Worm (Caenorhabditis elegans) whole organism, L2 larva: ENCODE measurements around the gene F14D7.12.

ENCODE experiments used
- ama-1 ChIP-seq: fragments of 150-350 bp; optimal IDR thresholded peaks from 2 replicates; lab custom pipeline; 2018; ENCODE audit warnings: inconsistent platforms
- fos-1 ChIP-seq: fragments of 150-350 bp; optimal IDR thresholded peaks from 2 replicates; lab custom pipeline; 2014; ENCODE audit warnings: missing biosample characterization, missing genetic modification characterization
- lin-13 ChIP-seq: fragments of 150-350 bp; optimal IDR thresholded peaks from 2 replicates; lab custom pipeline; 2014; ENCODE audit warnings: missing biosample characterization, missing genetic modification reagents, missing genetic modification characterization
- mab-5 ChIP-seq: fragments of 150-350 bp; optimal IDR thresholded peaks from 2 replicates; lab custom pipeline; 2014; ENCODE audit warnings: missing biosample characterization, missing genetic modification characterization
- sem-4 ChIP-seq: fragments of 150-350 bp; optimal IDR thresholded peaks from 2 replicates; lab custom pipeline; 2014; ENCODE audit warnings: missing biosample characterization, missing genetic modification reagents, missing genetic modification characterization
- sma-9 ChIP-seq, 2 experiments: fragments of 150-350 bp in 1 of 2; sonication (generic microtip) in 1 of 2; optimal IDR thresholded peaks; 2 replicates each; lab custom pipeline; 2014 to 2016; ENCODE audit warnings: missing genetic modification characterization in 2 of 2, mild to moderate bottlenecking in 1 of 2, missing biosample characterization in 1 of 2, missing compliant biosample characterization in 1 of 2, missing genetic modification reagents in 1 of 2, moderate library complexity in 1 of 2
- snpc-4 ChIP-seq: fragments of 150-350 bp; optimal IDR thresholded peaks from 2 replicates; lab custom pipeline; 2014; ENCODE audit warnings: missing biosample characterization, missing genetic modification characterization
- unc-62 ChIP-seq: fragments of 150-350 bp; optimal IDR thresholded peaks from 2 replicates; lab custom pipeline; 2014; ENCODE audit warnings: missing biosample characterization, missing genetic modification reagents, missing genetic modification characterization
- ztf-11 ChIP-seq: sonication (generic microtip); optimal IDR thresholded peaks from 2 replicates; lab custom pipeline; 2017; ENCODE audit warnings: missing biosample characterization, missing genetic modification characterization

- TF ChIP-seq sma-9 (GFP tag; optimal IDR thresholded peaks at IDR 0.05; lab: Kevin White, UChicago) (no peak), sma-9 (tag; optimal IDR thresholded peaks at IDR 0.05; lab: Kevin White, UChicago) (no peak), fos-1 (tag; lab: Kevin White, UChicago) (no peak), sem-4 (tag; lab: Kevin White, UChicago) (no peak), lin-13 (GFP tag; lab: Kevin White, UChicago) (no peak), ztf-11 (tag; lab: Kevin White, UChicago) (no peak), snpc-4 (no peak), ama-1 (lab: Kevin White, UChicago) (no peak), mab-5 (no peak), unc-62 (GFP tag; lab: Kevin White, UChicago) (no peak)
Observed at ce11 chrV:14293667-14294194, 6.1 kb upstream of the F14D7.12 start, which contains the start of gene F14D7.2.
